Worm (Caenorhabditis elegans): Measurements from ENCODE around the gene Y26G10.1.

Y26G10.1 gene

DNA sequence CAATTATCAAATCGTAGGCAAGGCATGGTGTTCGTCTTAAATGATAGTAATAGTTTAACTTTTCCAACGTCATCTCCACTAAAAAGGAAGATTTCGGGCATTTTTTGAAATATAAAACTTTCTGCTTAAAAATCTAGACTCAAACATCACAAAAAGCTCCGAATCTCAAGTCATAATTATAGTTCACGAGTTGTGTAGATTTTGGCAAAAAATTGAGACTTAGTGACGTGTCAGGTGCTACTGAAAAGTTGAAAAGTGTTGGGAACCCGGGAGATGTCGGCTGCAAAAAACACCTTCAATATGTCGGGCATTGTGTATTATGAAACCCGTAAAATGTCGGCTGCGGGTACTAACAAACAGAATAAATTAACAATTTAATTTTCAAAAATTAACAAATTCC, at the start of gene Y26G10.1:
Gene Y26G10.1 (minus strand): TSS at position 101 of the 400 bp plus-strand sequence.
- TF ChIP-seq sma-9 (GFP tag; optimal IDR thresholded peaks at IDR 0.05) = no peak
- no peak for TF ChIP-seq sma-9 (tag; optimal IDR thresholded peaks at IDR 0.05)
- TF ChIP-seq unc-62 (GFP tag; optimal IDR thresholded peaks at IDR 0.05) = no peak
- no peak for TF ChIP-seq nhr-237 (tag; optimal IDR thresholded peaks at IDR 0.05)

DNA sequence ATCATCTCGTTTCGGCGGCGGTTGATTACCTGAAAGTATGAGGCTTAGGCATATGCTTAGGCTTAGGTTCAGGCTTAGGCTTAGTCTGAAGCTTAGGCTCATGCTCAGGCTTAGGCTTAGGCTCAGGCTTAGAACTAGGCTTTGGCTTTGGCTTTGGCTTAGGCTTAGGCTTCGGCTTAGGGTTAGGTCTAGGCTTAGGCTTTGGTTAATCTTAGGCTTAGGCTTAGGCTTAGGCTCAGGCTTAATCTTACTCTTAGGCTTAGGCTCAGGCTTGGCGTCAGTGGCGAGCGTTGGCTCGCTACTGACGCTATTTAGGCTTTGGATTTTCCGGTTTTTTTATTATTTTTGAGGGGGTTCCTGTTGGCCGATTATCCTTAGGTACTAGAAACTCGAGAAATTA, 48.1 kb upstream of the Y26G10.1 start:
- TF ChIP-seq C34F6.9 (tag; optimal IDR thresholded peaks at IDR 0.05) (no peak), skn-1 (tag; optimal IDR thresholded peaks at IDR 0.05) (no peak), aly-2 (tag; optimal IDR thresholded peaks at IDR 0.05) (no peak), lsy-2 (tag; optimal IDR thresholded peaks at IDR 0.05) (no peak), unc-39 (tag; optimal IDR thresholded peaks at IDR 0.05) (no peak), nhr-10 (tag; optimal IDR thresholded peaks at IDR 0.05) (no peak), Y55F3AM.14 (GFP tag; optimal IDR thresholded peaks at IDR 0.05) (no peak), peb-1 (tag; optimal IDR thresholded peaks at IDR 0.05) (no peak), zag-1 (tag; optimal IDR thresholded peaks at IDR 0.05) (no peak), gmeb-1 (tag; optimal IDR thresholded peaks at IDR 0.05) (no peak), nhr-23 (tag; optimal IDR thresholded peaks at IDR 0.05) (no peak), elt-1 (tag; optimal IDR thresholded peaks at IDR 0.05) (no peak), mab-5 (tag; optimal IDR thresholded peaks at IDR 0.05) (no peak), snpc-4 (tag; optimal IDR thresholded peaks at IDR 0.05) (no peak), sma-3 (GFP tag; optimal IDR thresholded peaks at IDR 0.05) (no peak), nhr-12 (tag; optimal IDR thresholded peaks at IDR 0.05) (no peak), nhr-77 (tag; optimal IDR thresholded peaks at IDR 0.05) (no peak), unc-55 (GFP tag; optimal IDR thresholded peaks at IDR 0.05) (no peak), nhr-6 (tag; optimal IDR thresholded peaks at IDR 0.05) (no peak)

DNA sequence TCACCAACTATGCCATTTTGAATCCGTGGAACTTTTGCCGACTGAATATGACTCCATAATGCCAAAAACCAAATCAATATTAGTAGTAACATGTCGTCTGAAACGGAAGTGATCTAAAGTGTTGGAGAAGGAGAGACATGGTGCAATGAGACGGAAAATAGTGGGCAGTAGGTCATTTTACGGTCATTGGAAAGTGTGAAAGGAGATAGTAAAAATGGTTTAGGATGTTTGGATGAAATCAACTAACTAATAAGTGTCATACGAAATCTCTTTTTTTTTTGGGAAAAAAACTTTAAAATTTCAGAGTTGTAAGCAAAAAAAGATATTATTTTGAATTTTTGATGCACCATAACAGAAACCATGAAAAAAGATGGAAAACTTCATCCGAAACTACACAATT, 44.1 kb upstream of the Y26G10.1 start, which contains the start of gene cutl-4:
Gene cutl-4 (minus strand): TSS at position 101 of the 400 bp plus-strand sequence.
- TF ChIP-seq skn-1 (tag; optimal IDR thresholded peaks at IDR 0.05) (no peak), sem-4 (tag; optimal IDR thresholded peaks at IDR 0.05) (no peak), blmp-1 (tag; optimal IDR thresholded peaks at IDR 0.05; ENCODE audit: insufficient read depth) (no peak), unc-62 (GFP tag; optimal IDR thresholded peaks at IDR 0.05) (no peak), lin-13 (GFP tag; optimal IDR thresholded peaks at IDR 0.05) (no peak), ceh-16 (tag; optimal IDR thresholded peaks at IDR 0.05) (no peak), nhr-129 (tag; optimal IDR thresholded peaks at IDR 0.05) (no peak), ama-1 (optimal IDR thresholded peaks at IDR 0.05) (no peak), ZK546.5 (tag; optimal IDR thresholded peaks at IDR 0.05) (no peak), crh-2 (tag; optimal IDR thresholded peaks at IDR 0.05) (no peak), R02D3.7 (tag; optimal IDR thresholded peaks at IDR 0.05) (no peak)

DNA sequence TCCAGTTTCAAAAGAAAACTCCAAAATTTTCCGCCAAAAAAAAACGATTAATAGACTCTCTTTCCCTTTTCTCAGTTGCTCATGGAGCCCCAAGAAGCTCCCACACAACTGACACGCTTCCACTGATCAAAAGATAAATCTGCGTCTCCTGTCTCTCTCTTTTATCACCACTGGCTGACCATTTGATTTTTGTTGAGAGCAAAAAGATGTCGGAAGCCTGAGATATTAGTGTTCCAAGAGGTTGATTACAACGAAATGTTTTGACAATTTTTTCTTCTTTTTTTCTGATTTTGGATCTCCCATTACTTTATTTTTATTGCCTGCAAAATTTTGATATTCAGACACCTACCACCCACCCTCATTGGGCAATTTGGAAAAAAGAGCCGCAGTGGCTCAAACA, 36.8 kb upstream of the Y26G10.1 start, which contains the start of gene twk-42:
Gene twk-42 (minus strand): TSS at position 101 of the 400 bp plus-strand sequence.
- TF ChIP-seq snpc-4 (tag; optimal IDR thresholded peaks at IDR 0.05) = no peak
- no peak for TF ChIP-seq gmeb-1 (tag; optimal IDR thresholded peaks at IDR 0.05)
- TF ChIP-seq mdl-1 (tag; optimal IDR thresholded peaks at IDR 0.05) = no peak
- TF ChIP-seq zag-1 (tag; optimal IDR thresholded peaks at IDR 0.05) = no peak
- no peak for TF ChIP-seq nhr-77 (tag; optimal IDR thresholded peaks at IDR 0.05)
- no peak for TF ChIP-seq nhr-12 (tag; optimal IDR thresholded peaks at IDR 0.05)
- no peak for TF ChIP-seq ztf-4 (tag; optimal IDR thresholded peaks at IDR 0.05)
- no peak for TF ChIP-seq unc-39 (tag; optimal IDR thresholded peaks at IDR 0.05)
- TF ChIP-seq ZK546.5 (tag; optimal IDR thresholded peaks at IDR 0.05) = no peak
- no peak for TF ChIP-seq C34F6.9 (tag; optimal IDR thresholded peaks at IDR 0.05)
- no peak for TF ChIP-seq nhr-237 (tag; optimal IDR thresholded peaks at IDR 0.05)
- no peak for TF ChIP-seq nhr-21 (tag; optimal IDR thresholded peaks at IDR 0.05)
- TF ChIP-seq nhr-6 (tag; optimal IDR thresholded peaks at IDR 0.05) = no peak
- TF ChIP-seq alr-1 (tag; optimal IDR thresholded peaks at IDR 0.05) = no peak
- TF ChIP-seq lsy-2 (tag; optimal IDR thresholded peaks at IDR 0.05) = no peak
- TF ChIP-seq nhr-11 (tag; optimal IDR thresholded peaks at IDR 0.05) = no peak
- no peak for TF ChIP-seq F13H6.1 (tag; optimal IDR thresholded peaks at IDR 0.05)
- TF ChIP-seq mab-5 (tag; optimal IDR thresholded peaks at IDR 0.05) = no peak
